Worm (Caenorhabditis elegans) whole organism, L2 larva: ENCODE data around the gene K02E2.7.

Experiments used
- Y55F3AM.14 ChIP-seq: fragments of 200-800 bp; sonication (Bioruptor generic); optimal IDR thresholded peaks from 2 replicates; lab custom pipeline; 2018; ENCODE audit warnings: mild to moderate bottlenecking, missing genetic modification characterization, missing compliant biosample characterization
- ZK546.5 ChIP-seq: sonication (generic microtip); optimal IDR thresholded peaks from 2 replicates; lab custom pipeline; 2017; ENCODE audit warnings: missing biosample characterization, missing genetic modification characterization
- aly-2 ChIP-seq: fragments of 150-350 bp; optimal IDR thresholded peaks from 2 replicates; lab custom pipeline; 2014; ENCODE audit warnings: missing biosample characterization, missing genetic modification characterization
- blmp-1 ChIP-seq: sonication (generic microtip); optimal IDR thresholded peaks from 2 replicates; lab custom pipeline; 2017; ENCODE audit warnings: missing genetic modification characterization, mild to moderate bottlenecking, missing compliant biosample characterization, antibody characterized with exemption, moderate library complexity; ENCODE audit not compliant: insufficient read depth
- crh-2 ChIP-seq: sonication (generic microtip); optimal IDR thresholded peaks from 2 replicates; lab custom pipeline; 2017; ENCODE audit warnings: missing biosample characterization, missing genetic modification characterization
- lin-11 ChIP-seq: fragments of 150-350 bp; sonication (generic microtip); optimal IDR thresholded peaks from 2 replicates; lab custom pipeline; 2014; ENCODE audit warnings: missing biosample characterization, missing genetic modification characterization, inconsistent platforms, mixed read lengths
- nhr-10 ChIP-seq: sonication (generic microtip); optimal IDR thresholded peaks from 2 replicates; lab custom pipeline; 2017; ENCODE audit warnings: missing biosample characterization, missing genetic modification characterization
- nhr-6 ChIP-seq: fragments of 150-350 bp; optimal IDR thresholded peaks from 2 replicates; lab custom pipeline; 2014; ENCODE audit warnings: missing biosample characterization, missing genetic modification characterization
- sma-9 ChIP-seq, 2 experiments: fragments of 150-350 bp in 1 of 2; sonication (generic microtip) in 1 of 2; optimal IDR thresholded peaks; 2 replicates each; lab custom pipeline; 2014 to 2016; ENCODE audit warnings: missing genetic modification characterization in 2 of 2, mild to moderate bottlenecking in 1 of 2, missing biosample characterization in 1 of 2, missing compliant biosample characterization in 1 of 2, missing genetic modification reagents in 1 of 2, moderate library complexity in 1 of 2
- ztf-11 ChIP-seq: sonication (generic microtip); optimal IDR thresholded peaks from 2 replicates; lab custom pipeline; 2017; ENCODE audit warnings: missing biosample characterization, missing genetic modification characterization
- ztf-4 ChIP-seq: fragments of 150-350 bp; optimal IDR thresholded peaks from 2 replicates; lab custom pipeline; 2014; ENCODE audit warnings: missing biosample characterization, missing genetic modification characterization

Gene K02E2.7

DNA sequence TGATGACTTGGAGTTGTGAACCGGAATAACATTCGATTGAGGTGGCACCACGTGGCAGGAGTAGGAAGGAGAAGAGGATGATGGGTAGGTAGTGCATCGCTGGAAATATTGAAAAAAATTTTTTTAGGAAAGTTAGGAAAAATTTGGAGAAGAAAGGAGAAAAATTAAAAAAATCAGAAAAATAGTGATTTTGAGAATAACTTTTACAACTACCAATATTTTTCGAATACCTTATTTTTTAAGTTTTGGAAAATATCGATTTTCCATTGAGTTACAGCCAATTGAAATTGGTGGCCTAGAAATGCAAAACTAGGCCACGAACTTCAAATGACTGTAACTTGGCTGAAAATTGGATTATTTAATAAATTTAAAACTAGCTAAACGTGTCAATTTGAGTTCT, 51.6 kb downstream of the K02E2.7 start, which contains the start of gene Y38H6A.5:
Gene Y38H6A.5, minus strand, starts transcription at position 101 of the 400 bp plus-strand sequence.
- TF ChIP-seq blmp-1 (tag; lab: Kevin White, UChicago) (no peak), nhr-6 (no peak), lin-11 (tag; lab: Kevin White, UChicago) (no peak), nhr-10 (no peak), crh-2 (tag; lab: Kevin White, UChicago) (no peak), sma-9 (GFP tag; optimal IDR thresholded peaks at IDR 0.05; lab: Kevin White, UChicago) (no peak), sma-9 (tag; optimal IDR thresholded peaks at IDR 0.05; lab: Kevin White, UChicago) (no peak), aly-2 (tag; lab: Kevin White, UChicago) (no peak), ztf-4 (tag; lab: Kevin White, UChicago) (no peak), Y55F3AM.14 (GFP tag; lab: Kevin White, UChicago) (no peak), ztf-11 (no peak), ZK546.5 (tag; lab: Kevin White, UChicago) (no peak)
